Fruit fly (Drosophila melanogaster) whole organism, embryonic: Measurements from ENCODE around the gene Zdhhc8.
A peak's percentile ranks its signal among the peaks of the same experiment; 100 is the strongest.

ENCODE experiments used
- Aef1 ChIP-seq: fragments of 200-800 bp; sonication (Bioruptor generic); IDR thresholded peaks from 3 replicates; pipeline ENCODE4 v1.3.6; 2022; ENCODE audit warnings: missing biosample characterization, missing genetic modification characterization
- Asciz ChIP-seq: fragments of 200-800 bp; sonication (Bioruptor generic); optimal IDR thresholded peaks from 2 replicates; lab custom pipeline; 2017; ENCODE audit warnings: missing biosample characterization, mild to moderate bottlenecking, missing genetic modification characterization, missing genetic modification reagents
- CG10321 ChIP-seq: fragments of 200-800 bp; sonication (Bioruptor generic); IDR thresholded peaks from 2 replicates; pipeline ENCODE4 v1.3.6; 2022; ENCODE audit warnings: missing biosample characterization, missing genetic modification characterization
- CG10431 ChIP-seq: fragments of 200-800 bp; sonication (Bioruptor generic); optimal IDR thresholded peaks from 3 replicates; lab custom pipeline; 2018; ENCODE audit warnings: missing biosample characterization, mild to moderate bottlenecking, missing genetic modification characterization
- CG11398 ChIP-seq: fragments of 200-800 bp; sonication (Bioruptor generic); optimal IDR thresholded peaks from 2 replicates; lab custom pipeline; 2016; ENCODE audit warnings: missing biosample characterization, missing genetic modification characterization
- CG12219 ChIP-seq: fragments of 200-800 bp; sonication (Bioruptor generic); optimal IDR thresholded peaks from 3 replicates; lab custom pipeline; 2018; ENCODE audit warnings: missing biosample characterization, mild to moderate bottlenecking, missing genetic modification characterization
- CG13123 ChIP-seq: fragments of 200-800 bp; sonication (Bioruptor generic); optimal IDR thresholded peaks from 2 replicates; lab custom pipeline; 2016; ENCODE audit warnings: missing biosample characterization, missing genetic modification characterization
- CG14014 ChIP-seq: fragments of 200-800 bp; sonication (Bioruptor generic); IDR thresholded peaks from 2 replicates; pipeline ENCODE4 v1.3.6; 2022; ENCODE audit warnings: missing biosample characterization, missing genetic modification characterization
- CG14965 ChIP-seq: fragments of 200-800 bp; sonication (Bioruptor generic); optimal IDR thresholded peaks from 2 replicates; lab custom pipeline; 2016; ENCODE audit warnings: missing biosample characterization, missing genetic modification characterization, borderline replicate concordance
- CG17186 ChIP-seq: fragments of 200-800 bp; sonication (Bioruptor generic); optimal IDR thresholded peaks from 3 replicates; lab custom pipeline; 2017; ENCODE audit warnings: missing biosample characterization, missing genetic modification reagents, missing genetic modification characterization
- CG17361 ChIP-seq: fragments of 200-800 bp; sonication (Bioruptor generic); IDR thresholded peaks from 3 replicates; pipeline ENCODE4 v1.3.6; 2022; ENCODE audit warnings: missing biosample characterization, missing genetic modification characterization
- CG17802 ChIP-seq: fragments of 200-800 bp; sonication (Bioruptor generic); optimal IDR thresholded peaks from 2 replicates; lab custom pipeline; 2018; ENCODE audit warnings: missing biosample characterization, mild to moderate bottlenecking, missing genetic modification characterization, moderate library complexity
- CG2875 ChIP-seq: fragments of 200-800 bp; sonication (Bioruptor generic); optimal IDR thresholded peaks from 2 replicates; lab custom pipeline; 2017; ENCODE audit warnings: missing biosample characterization, mild to moderate bottlenecking, missing genetic modification characterization, missing genetic modification reagents
- CG30403 ChIP-seq: fragments of 200-800 bp; sonication (Bioruptor generic); optimal IDR thresholded peaks from 3 replicates; lab custom pipeline; 2016; ENCODE audit warnings: missing biosample characterization, missing genetic modification characterization
- CG30431 ChIP-seq: fragments of 200-800 bp; sonication (Bioruptor generic); optimal IDR thresholded peaks from 2 replicates; lab custom pipeline; 2017; ENCODE audit warnings: missing biosample characterization, missing genetic modification characterization
- CG32532 ChIP-seq: fragments of 200-800 bp; sonication (Bioruptor generic); IDR thresholded peaks from 2 replicates; pipeline ENCODE4 v1.3.6; 2022; ENCODE audit warnings: missing biosample characterization, missing genetic modification characterization
- CG32772 ChIP-seq: fragments of 200-800 bp; sonication (Bioruptor generic); IDR thresholded peaks from 2 replicates; pipeline ENCODE4 v1.3.6; 2022; ENCODE audit warnings: missing biosample characterization, missing genetic modification characterization
- CG34422 ChIP-seq: fragments of 200-800 bp; sonication (Bioruptor generic); IDR thresholded peaks from 3 replicates; pipeline ENCODE4 v1.3.6; 2022; ENCODE audit warnings: missing biosample characterization, missing genetic modification characterization
- CG3995 ChIP-seq: fragments of 200-800 bp; sonication (Bioruptor generic); optimal IDR thresholded peaks from 3 replicates; lab custom pipeline; 2016; ENCODE audit warnings: missing biosample characterization, missing genetic modification characterization
- CG42726 ChIP-seq: fragments of 200-800 bp; sonication (Bioruptor generic); IDR thresholded peaks from 2 replicates; pipeline ENCODE4 v1.3.6; 2022; ENCODE audit warnings: missing biosample characterization, missing genetic modification characterization; ENCODE audit not compliant: partially characterized antibody
- CG4424 ChIP-seq: fragments of 200-800 bp; sonication (Bioruptor generic); optimal IDR thresholded peaks from 3 replicates; lab custom pipeline; 2016; ENCODE audit warnings: missing biosample characterization, missing genetic modification characterization
- CG6765 ChIP-seq: fragments of 200-800 bp; sonication (Bioruptor generic); optimal IDR thresholded peaks from 3 replicates; lab custom pipeline; 2017; ENCODE audit warnings: missing biosample characterization, mild to moderate bottlenecking, missing genetic modification characterization
- CG7963 ChIP-seq: fragments of 200-800 bp; sonication (Bioruptor generic); IDR thresholded peaks from 3 replicates; pipeline ENCODE4 v1.3.6; 2022; ENCODE audit warnings: missing biosample characterization, missing genetic modification characterization; ENCODE audit not compliant: partially characterized antibody
- CG8478 ChIP-seq: fragments of >200 bp; optimal IDR thresholded peaks from 2 replicates; lab custom pipeline; 2018
- D19A ChIP-seq: fragments of 200-800 bp; optimal IDR thresholded peaks from 3 replicates; lab custom pipeline; 2019; ENCODE audit warnings: missing biosample characterization, mild to moderate bottlenecking, missing genetic modification characterization, moderate library complexity
- Dbx ChIP-seq: fragments of 200-800 bp; sonication (Bioruptor generic); IDR thresholded peaks from 3 replicates; pipeline ENCODE4 v1.3.6; 2022; ENCODE audit warnings: missing biosample characterization, missing genetic modification characterization
- Dip2 ChIP-seq: fragments of 200-800 bp; sonication (Bioruptor generic); IDR thresholded peaks from 2 replicates; pipeline ENCODE4 v1.3.6; 2022; ENCODE audit warnings: missing biosample characterization, missing genetic modification characterization
- Dip3 ChIP-seq: fragments of 200-800 bp; sonication (Bioruptor generic); optimal IDR thresholded peaks from 3 replicates; lab custom pipeline; 2016; ENCODE audit warnings: missing biosample characterization, missing genetic modification characterization
- Drgx ChIP-seq: fragments of 200-800 bp; sonication (Bioruptor generic); IDR thresholded peaks from 2 replicates; pipeline ENCODE4 v1.3.6; 2022; ENCODE audit warnings: missing biosample characterization, missing genetic modification characterization
- Gsc ChIP-seq: fragments of 200-800 bp; sonication (Bioruptor generic); IDR thresholded peaks from 2 replicates; pipeline ENCODE4 v1.3.6; 2022; ENCODE audit warnings: missing biosample characterization, missing genetic modification characterization
- Mes4 ChIP-seq: fragments of 200-800 bp; sonication (Bioruptor generic); optimal IDR thresholded peaks from 2 replicates; lab custom pipeline; 2016; ENCODE audit warnings: missing biosample characterization, missing genetic modification characterization
- Oli ChIP-seq: fragments of 200-800 bp; sonication (Bioruptor generic); optimal IDR thresholded peaks from 2 replicates; lab custom pipeline; 2018; ENCODE audit warnings: missing biosample characterization, mild to moderate bottlenecking, missing genetic modification characterization, moderate library complexity
- Taf1 ChIP-seq: fragments of 200-800 bp; sonication (Bioruptor generic); IDR thresholded peaks from 2 replicates; pipeline ENCODE4 v1.3.6; 2022; ENCODE audit warnings: missing biosample characterization, missing genetic modification characterization
- ac ChIP-seq: fragments of 200-800 bp; sonication (Bioruptor generic); optimal IDR thresholded peaks from 3 replicates; lab custom pipeline; 2017; ENCODE audit warnings: missing biosample characterization, mild to moderate bottlenecking, missing genetic modification characterization
- ash1 ChIP-seq: fragments of 200-800 bp; sonication (Bioruptor generic); optimal IDR thresholded peaks from 2 replicates; lab custom pipeline; 2018; ENCODE audit warnings: missing biosample characterization, mild to moderate bottlenecking, missing genetic modification characterization
- caup ChIP-seq: fragments of 200-800 bp; sonication (Bioruptor generic); optimal IDR thresholded peaks from 3 replicates; lab custom pipeline; 2017; ENCODE audit warnings: missing biosample characterization, mild to moderate bottlenecking, missing genetic modification characterization, moderate library complexity; ENCODE audit not compliant: severe bottlenecking
- corto ChIP-seq: fragments of 200-800 bp; sonication (Bioruptor generic); optimal IDR thresholded peaks from 2 replicates; lab custom pipeline; 2016; ENCODE audit warnings: missing biosample characterization, mild to moderate bottlenecking, missing genetic modification characterization, moderate library complexity
- crol ChIP-seq: fragments of 200-800 bp; sonication (Bioruptor generic); IDR thresholded peaks from 2 replicates; pipeline ENCODE4 v1.3.6; 2022; ENCODE audit warnings: missing biosample characterization, missing genetic modification characterization
- gem ChIP-seq: fragments of 200-800 bp; sonication (Bioruptor generic); optimal IDR thresholded peaks from 2 replicates; lab custom pipeline; 2019; ENCODE audit warnings: missing biosample characterization, mild to moderate bottlenecking, missing genetic modification characterization, moderate library complexity
- hkb ChIP-seq, 2 experiments: fragments of 200-800 bp in 1 of 2; fragments of >200 bp in 1 of 2; sonication (Bioruptor generic) in 1 of 2; IDR thresholded peaks in 1 of 2; optimal IDR thresholded peaks in 1 of 2; 2 replicates each; pipeline versions ENCODE4 v1.3.6 to Lab custom; 2017 to 2022; ENCODE audit warnings: missing biosample characterization in 1 of 2, missing genetic modification characterization in 1 of 2
- jing ChIP-seq: fragments of 200-800 bp; sonication (Bioruptor generic); optimal IDR thresholded peaks from 2 replicates; lab custom pipeline; 2018; ENCODE audit warnings: missing biosample characterization, mild to moderate bottlenecking, missing genetic modification characterization
- jumu ChIP-seq: fragments of 200-800 bp; sonication (Bioruptor generic); optimal IDR thresholded peaks from 3 replicates; lab custom pipeline; 2016; ENCODE audit warnings: missing biosample characterization, missing genetic modification characterization
- nom ChIP-seq: fragments of 200-800 bp; sonication (Bioruptor generic); optimal IDR thresholded peaks from 2 replicates; lab custom pipeline; 2017; ENCODE audit warnings: missing biosample characterization, missing genetic modification characterization, mild to moderate bottlenecking, moderate library complexity, missing genetic modification reagents
- row ChIP-seq: fragments of 200-800 bp; sonication (Bioruptor generic); IDR thresholded peaks from 3 replicates; pipeline ENCODE4 v1.3.6; 2022; ENCODE audit warnings: missing biosample characterization, missing genetic modification characterization
- slbo ChIP-seq: fragments of 200-800 bp; sonication (Bioruptor generic); IDR thresholded peaks from 2 replicates; pipeline ENCODE4 v1.3.6; 2022; ENCODE audit warnings: missing biosample characterization, missing genetic modification characterization
- tin ChIP-seq: fragments of 200-800 bp; sonication (Bioruptor generic); optimal IDR thresholded peaks from 3 replicates; lab custom pipeline; 2016; ENCODE audit warnings: missing biosample characterization, missing genetic modification characterization
- toy ChIP-seq: fragments of 200-800 bp; sonication (Bioruptor generic); IDR thresholded peaks from 2 replicates; pipeline ENCODE4 v1.3.6; 2022; ENCODE audit warnings: missing biosample characterization, missing genetic modification characterization
- tx ChIP-seq: fragments of 200-800 bp; sonication (Bioruptor generic); optimal IDR thresholded peaks from 2 replicates; lab custom pipeline; 2016; ENCODE audit warnings: missing biosample characterization, missing genetic modification characterization
- wek ChIP-seq: fragments of 200-800 bp; sonication (Bioruptor generic); optimal IDR thresholded peaks from 3 replicates; lab custom pipeline; 2018; ENCODE audit warnings: missing biosample characterization, mild to moderate bottlenecking, missing genetic modification characterization, moderate library complexity
- zen2 ChIP-seq: fragments of 200-800 bp; sonication (Bioruptor generic); IDR thresholded peaks from 3 replicates; pipeline ENCODE4 v1.3.6; 2022; ENCODE audit warnings: missing biosample characterization, missing genetic modification characterization; ENCODE audit not compliant: partially characterized antibody

Gene Zdhhc8

dm6 chrX:9343480-9344477 is 12.2 kb downstream of the Zdhhc8 start (continued):
- TF ChIP-seq crol (GFP tag; lab: Robert Waterston, UW): no peak
- peak; percentile 36 for TF ChIP-seq tin
- TF ChIP-seq ash1 (GFP tag; lab: Kevin White, UChicago): no peak
- peak; percentile 36 for TF ChIP-seq D19A (tag; lab: Kevin White, UChicago)
- peak; percentile 63; the same call in 1 of the 2 replicates for TF ChIP-seq toy (GFP tag; lab: Robert Waterston, UW)
- TF ChIP-seq CG2875 (GFP tag; lab: Kevin White, UChicago): no peak
- peak; percentile 52 for TF ChIP-seq CG3995 (GFP tag; lab: Kevin White, UChicago)
- peak; percentile 71 for TF ChIP-seq CG12219 (GFP tag; lab: Kevin White, UChicago)
- peak; percentile 56 for TF ChIP-seq CG30403 (GFP tag; lab: Kevin White, UChicago)
- no peak for TF ChIP-seq CG8478
- TF ChIP-seq CG42726 (GFP tag; lab: Robert Waterston, UW): no peak
- peak; percentile 20 for TF ChIP-seq jing (GFP tag; lab: Kevin White, UChicago)
- peak; percentile 75 for TF ChIP-seq Taf1 (GFP tag; lab: Robert Waterston, UW)
- TF ChIP-seq tx (GFP tag; lab: Kevin White, UChicago): peak; percentile 27
- no peak for TF ChIP-seq CG14965 (GFP tag; lab: Kevin White, UChicago)
- TF ChIP-seq slbo: peak; percentile 87
- TF ChIP-seq CG10431 (GFP tag; lab: Kevin White, UChicago): no peak
- TF ChIP-seq gem: peak; percentile 73
- TF ChIP-seq CG7963 (GFP tag; lab: Robert Waterston, UW): no peak
- TF ChIP-seq CG4424: peak; percentile 22
- TF ChIP-seq ac (GFP tag; lab: Kevin White, UChicago): no peak
- no peak for TF ChIP-seq CG13123
- peak; percentile 4 for TF ChIP-seq CG11398 (GFP tag; lab: Kevin White, UChicago)
- no peak for TF ChIP-seq CG17361
- TF ChIP-seq Aef1 (GFP tag; lab: Robert Waterston, UW): peak; percentile 71; the same call in 2 of the 3 replicates
- TF ChIP-seq CG32772 (GFP tag; lab: Robert Waterston, UW): peak; percentile 51
- TF ChIP-seq Dbx (GFP tag; lab: Robert Waterston, UW): peak; percentile 81
- TF ChIP-seq nom (GFP tag; lab: Kevin White, UChicago): peak; percentile 93
- TF ChIP-seq row: peak; percentile 73
- TF ChIP-seq Dip3: peak; percentile 82
- TF ChIP-seq CG14014: peak; percentile 90
- TF ChIP-seq CG6765 (GFP tag; lab: Kevin White, UChicago): no peak
- TF ChIP-seq Oli: peak; percentile 65
- peak; percentile 35; the same call in 1 of the 2 replicates for TF ChIP-seq CG10321 (GFP tag; lab: Robert Waterston, UW)

dm6 chrX:9332208-9332607 is 23.8 kb downstream of the Zdhhc8 start:
- TF ChIP-seq Mes4 (GFP tag; lab: Kevin White, UChicago) (no peak), CG34422 (GFP tag; lab: Robert Waterston, UW) (no peak), CG30431 (GFP tag; lab: Kevin White, UChicago) (no peak), zen2 (GFP tag; lab: Robert Waterston, UW) (no peak), CG17802 (tag; lab: Kevin White, UChicago) (no peak), caup (no peak), ac (GFP tag; lab: Kevin White, UChicago) (no peak), Drgx (GFP tag; lab: Robert Waterston, UW) (0 out of 2 replicates have a peak, but pooled peaks have one; percentile 10), Dip2 (GFP tag; lab: Robert Waterston, UW) (no peak), Asciz (no peak), Gsc (GFP tag; lab: Robert Waterston, UW) (no peak), wek (GFP tag; lab: Kevin White, UChicago) (no peak), corto (GFP tag; lab: Kevin White, UChicago) (no peak), hkb (optimal IDR thresholded peaks at IDR 0.05; lab: Kevin White, UChicago) (no peak), hkb (GFP tag; IDR thresholded peaks at IDR 0.05; lab: Robert Waterston, UW) (no peak), CG32532 (GFP tag; lab: Robert Waterston, UW) (0 out of 2 replicates have a peak, but pooled peaks have one; percentile 18), jumu (GFP tag; lab: Kevin White, UChicago) (no peak), CG17186 (no peak)
